Worm (Caenorhabditis elegans): ENCODE results near the gene oac-54.
A peak's percentile ranks its signal among the peaks of the same experiment; 100 is the strongest.

The oac-54 gene

ce11 chrII:9196325-9196724 is 38.4 kb downstream of the oac-54 start:
- TF ChIP-seq elt-2 (tag; optimal IDR thresholded peaks at IDR 0.05) = peak; percentile 79
- peak; percentile 50 for TF ChIP-seq pha-4 (tag; optimal IDR thresholded peaks at IDR 0.05)
- peak; percentile 76 for TF ChIP-seq pqm-1 (tag; optimal IDR thresholded peaks at IDR 0.05)
- TF ChIP-seq unc-39 (tag; optimal IDR thresholded peaks at IDR 0.05) = no peak

ce11 chrII:9197212-9197611 is 39.3 kb downstream of the oac-54 start, which contains the start of gene let-23:
TSS of gene let-23 (plus strand) at chrII:9197512.
- TF ChIP-seq elt-1 (tag; optimal IDR thresholded peaks at IDR 0.05) (no peak), pqm-1 (tag; optimal IDR thresholded peaks at IDR 0.05) (no peak), nhr-237 (tag; optimal IDR thresholded peaks at IDR 0.05) (no peak), mdl-1 (tag; optimal IDR thresholded peaks at IDR 0.05) (no peak), R02D3.7 (tag; optimal IDR thresholded peaks at IDR 0.05) (no peak)

All from whole organism, L3 larva.